Worm (Caenorhabditis elegans) whole organism, L4 larva: Measurements from ENCODE around the gene col-185.

ENCODE experiments used
- D1046.2 ChIP-seq: fragments of 200-800 bp; sonication (Bioruptor generic); IDR thresholded peaks from 2 replicates; pipeline ENCODE4 v1.3.6; 2022; ENCODE audit warnings: missing genetic modification characterization, missing compliant biosample characterization
- F10B5.3 ChIP-seq: sonication (generic microtip); optimal IDR thresholded peaks from 2 replicates; lab custom pipeline; 2016; ENCODE audit warnings: mild to moderate bottlenecking, missing genetic modification characterization, missing compliant biosample characterization
- F44E2.7 ChIP-seq: fragments of 200-800 bp; sonication (Bioruptor generic); IDR thresholded peaks from 2 replicates; pipeline ENCODE4 v2.1.2; 2022; ENCODE audit warnings: missing genetic modification characterization, missing compliant biosample characterization
- F49E8.2 ChIP-seq: sonication (generic microtip); optimal IDR thresholded peaks from 2 replicates; lab custom pipeline; 2016; ENCODE audit warnings: missing compliant biosample characterization, mild to moderate bottlenecking, missing genetic modification characterization, borderline replicate concordance
- Y105C5A.15 ChIP-seq: fragments of 200-800 bp; sonication (Bioruptor generic); IDR thresholded peaks from 2 replicates; pipeline ENCODE4 v1.3.6; 2022; ENCODE audit warnings: missing genetic modification characterization, missing compliant biosample characterization
- Y75B8A.6 ChIP-seq: fragments of 200-800 bp; sonication (Bioruptor generic); IDR thresholded peaks from 2 replicates; pipeline ENCODE4 v1.3.6; 2022; ENCODE audit warnings: missing genetic modification reagents, missing genetic modification characterization, missing compliant biosample characterization
- aha-1 ChIP-seq: fragments of 150-350 bp; peaks from one replicate; lab custom pipeline; 2014; ENCODE audit warnings: missing biosample characterization, missing genetic modification characterization
- arid-1 ChIP-seq: fragments of 200-800 bp; sonication (Bioruptor generic); conservative IDR thresholded peaks from 2 replicates; pipeline ENCODE4 v1.3.6; 2022; ENCODE audit warnings: missing genetic modification reagents, missing genetic modification characterization, missing compliant biosample characterization
- ceh-32 ChIP-seq: sonication (generic microtip); optimal IDR thresholded peaks from 2 replicates; lab custom pipeline; 2016; ENCODE audit warnings: mild to moderate bottlenecking, missing genetic modification characterization, missing compliant biosample characterization; ENCODE audit not compliant: poor library complexity
- ceh-62 ChIP-seq: sonication (generic microtip); optimal IDR thresholded peaks from 2 replicates; lab custom pipeline; 2017; ENCODE audit warnings: missing biosample characterization, missing genetic modification characterization
- cey-2 ChIP-seq: sonication (generic microtip); optimal IDR thresholded peaks from 3 replicates; lab custom pipeline; 2017; ENCODE audit warnings: missing genetic modification characterization, mild to moderate bottlenecking, missing compliant biosample characterization, antibody characterized with exemption, borderline replicate concordance; ENCODE audit not compliant: insufficient read depth
- ctbp-1 ChIP-seq: fragments of 200-800 bp; sonication (Bioruptor generic); IDR thresholded peaks from 2 replicates; pipeline ENCODE4 v1.3.6; 2022; ENCODE audit warnings: missing genetic modification reagents, missing genetic modification characterization, missing compliant biosample characterization
- daf-12 ChIP-seq: fragments of 150-350 bp; optimal IDR thresholded peaks from 2 replicates; lab custom pipeline; 2014; ENCODE audit warnings: missing biosample characterization, missing genetic modification reagents, missing genetic modification characterization
- daf-8 ChIP-seq: fragments of 200-800 bp; sonication (Bioruptor generic); IDR thresholded peaks from 2 replicates; pipeline ENCODE4 v1.3.6; 2022; ENCODE audit warnings: missing genetic modification characterization, missing compliant biosample characterization
- dmd-6 ChIP-seq: fragments of 200-800 bp; sonication (Bioruptor generic); IDR thresholded peaks from 2 replicates; pipeline ENCODE4 v1.3.6; 2022; ENCODE audit warnings: missing genetic modification reagents, missing genetic modification characterization, missing compliant biosample characterization
- dmd-8 ChIP-seq: fragments of 200-800 bp; sonication (Bioruptor generic); IDR thresholded peaks from 2 replicates; pipeline ENCODE4 v1.3.6; 2022; ENCODE audit warnings: missing genetic modification characterization, missing compliant biosample characterization
- egl-43 ChIP-seq: fragments of 200-800 bp; sonication (Bioruptor generic); IDR thresholded peaks from 2 replicates; pipeline ENCODE4 v1.3.6; 2022; ENCODE audit warnings: missing genetic modification reagents, missing genetic modification characterization, missing compliant biosample characterization
- gei-8 ChIP-seq: fragments of 200-800 bp; sonication (Bioruptor generic); optimal IDR thresholded peaks from 2 replicates; lab custom pipeline; 2018; ENCODE audit warnings: mild to moderate bottlenecking, missing genetic modification characterization, missing compliant biosample characterization
- hif-1 ChIP-seq, 2 experiments: sonication (generic microtip); optimal IDR thresholded peaks; 2 replicates each; lab custom pipeline; 2016 to 2017; ENCODE audit warnings: missing compliant biosample characterization in 2 of 2, missing genetic modification characterization in 2 of 2, missing genetic modification reagents in 2 of 2, missing genotype in 2 of 2, mild to moderate bottlenecking in 1 of 2
- hlh-11 ChIP-seq: fragments of 200-800 bp; sonication (Bioruptor generic); optimal IDR thresholded peaks from 2 replicates; lab custom pipeline; 2018; ENCODE audit warnings: mild to moderate bottlenecking, missing genetic modification characterization, missing compliant biosample characterization
- hlh-30 ChIP-seq: sonication (generic microtip); optimal IDR thresholded peaks from 2 replicates; lab custom pipeline; 2017; ENCODE audit warnings: antibody characterized with exemption, mild to moderate bottlenecking, missing genetic modification characterization, missing compliant biosample characterization; ENCODE audit not compliant: insufficient read depth
- hmg-1.1 ChIP-seq: fragments of 200-800 bp; sonication (Bioruptor generic); IDR thresholded peaks from 2 replicates; pipeline ENCODE4 v1.3.6; 2022; ENCODE audit warnings: missing genetic modification reagents, missing genetic modification characterization, missing compliant biosample characterization
- lin-1 ChIP-seq: fragments of 200-800 bp; sonication (Bioruptor generic); IDR thresholded peaks from 2 replicates; pipeline ENCODE4 v1.3.6; 2022; ENCODE audit warnings: missing genetic modification reagents, missing genetic modification characterization, missing compliant biosample characterization
- lin-15B ChIP-seq: fragments of 150-350 bp; sonication (generic microtip); optimal IDR thresholded peaks from 3 replicates; lab custom pipeline; 2014; ENCODE audit warnings: missing biosample characterization, missing genetic modification characterization
- lin-38 ChIP-seq: fragments of 200-800 bp; sonication (Bioruptor generic); IDR thresholded peaks from 2 replicates; pipeline ENCODE4 v1.3.6; 2022; ENCODE audit warnings: missing genetic modification reagents, missing genetic modification characterization, missing compliant biosample characterization
- lin-39 ChIP-seq: fragments of 150-350 bp; optimal IDR thresholded peaks from 2 replicates; lab custom pipeline; 2014; ENCODE audit warnings: missing biosample characterization, missing genetic modification reagents, missing genetic modification characterization
- mdl-1 ChIP-seq, 2 experiments: fragments of 150-350 bp in 1 of 2; sonication (generic microtip) in 1 of 2; optimal IDR thresholded peaks; 2 replicates each; lab custom pipeline; 2014 to 2017; ENCODE audit warnings: missing biosample characterization in 2 of 2, missing genetic modification characterization in 2 of 2
- mes-2 ChIP-seq: sonication (generic microtip); optimal IDR thresholded peaks from 2 replicates; lab custom pipeline; 2016; ENCODE audit warnings: missing genotype, mild to moderate bottlenecking, missing genetic modification characterization, missing compliant biosample characterization; ENCODE audit not compliant: poor library complexity, severe bottlenecking
- mxl-2 ChIP-seq: fragments of 200-800 bp; sonication (Bioruptor generic); conservative IDR thresholded peaks from 2 replicates; pipeline ENCODE4 v1.3.6; 2022; ENCODE audit warnings: missing genetic modification reagents, missing genetic modification characterization, missing compliant biosample characterization
- nhr-111 ChIP-seq: fragments of 200-800 bp; sonication (Bioruptor generic); optimal IDR thresholded peaks from 2 replicates; lab custom pipeline; 2018; ENCODE audit warnings: mild to moderate bottlenecking, missing genetic modification characterization, missing compliant biosample characterization
- nhr-25 ChIP-seq: sonication (generic microtip); optimal IDR thresholded peaks from 2 replicates; lab custom pipeline; 2017; ENCODE audit warnings: missing genetic modification characterization, mild to moderate bottlenecking, missing compliant biosample characterization, antibody characterized with exemption, moderate library complexity, borderline replicate concordance; ENCODE audit not compliant: insufficient read depth
- nhr-28 ChIP-seq: fragments of 150-350 bp; optimal IDR thresholded peaks from 2 replicates; lab custom pipeline; 2014; ENCODE audit warnings: missing biosample characterization, missing genetic modification characterization
- nhr-76 ChIP-seq: fragments of 150-350 bp; optimal IDR thresholded peaks from 2 replicates; lab custom pipeline; 2014; ENCODE audit warnings: missing biosample characterization, missing genetic modification characterization
- nhr-77 ChIP-seq: fragments of 150-350 bp; optimal IDR thresholded peaks from 2 replicates; lab custom pipeline; 2014; ENCODE audit warnings: missing biosample characterization, missing genetic modification characterization
- pha-4 ChIP-seq, 2 experiments: fragments of 150-350 bp in 1 of 2; fragments of 200-800 bp in 1 of 2; sonication (Bioruptor generic) in 1 of 2; IDR thresholded peaks in 1 of 2; optimal IDR thresholded peaks in 1 of 2; 2 replicates each; pipeline versions ENCODE4 v1.3.6 to Lab custom; 2014 to 2022; ENCODE audit warnings: missing genetic modification characterization in 2 of 2, missing genetic modification reagents in 2 of 2, missing biosample characterization in 1 of 2, missing compliant biosample characterization in 1 of 2
- rbr-2 ChIP-seq: sonication (generic microtip); optimal IDR thresholded peaks from 2 replicates; lab custom pipeline; 2016; ENCODE audit warnings: missing genotype, missing genetic modification characterization, missing compliant biosample characterization
- saeg-2 ChIP-seq: fragments of 200-800 bp; sonication (Bioruptor generic); IDR thresholded peaks from 2 replicates; pipeline ENCODE4 v1.3.6; 2022; ENCODE audit warnings: missing genetic modification reagents, missing genetic modification characterization, missing compliant biosample characterization
- set-16 ChIP-seq: fragments of 200-800 bp; sonication (Bioruptor generic); IDR thresholded peaks from 2 replicates; pipeline ENCODE4 v1.3.6; 2022; ENCODE audit warnings: missing genetic modification reagents, missing genetic modification characterization, missing compliant biosample characterization
- skn-1 ChIP-seq: fragments of 150-350 bp; optimal IDR thresholded peaks from 2 replicates; lab custom pipeline; 2014; ENCODE audit warnings: missing biosample characterization, missing genetic modification characterization
- snpc-4 ChIP-seq: fragments of 150-350 bp; optimal IDR thresholded peaks from 2 replicates; lab custom pipeline; 2014; ENCODE audit warnings: missing biosample characterization, missing genetic modification characterization
- spr-1 ChIP-seq: sonication (generic microtip); optimal IDR thresholded peaks from 2 replicates; lab custom pipeline; 2016; ENCODE audit warnings: mild to moderate bottlenecking, missing genetic modification characterization, missing compliant biosample characterization
- tag-97 ChIP-seq: fragments of 200-800 bp; sonication (Bioruptor generic); IDR thresholded peaks from 2 replicates; pipeline ENCODE4 v1.3.6; 2022; ENCODE audit warnings: missing genetic modification characterization, missing compliant biosample characterization
- tra-1 ChIP-seq: fragments of 200-800 bp; sonication (Bioruptor generic); IDR thresholded peaks from 2 replicates; pipeline ENCODE4 v1.3.6; 2022; ENCODE audit warnings: missing genetic modification reagents, missing genetic modification characterization, missing compliant biosample characterization
- unc-39 ChIP-seq: sonication (generic microtip); optimal IDR thresholded peaks from 2 replicates; lab custom pipeline; 2017; ENCODE audit warnings: missing biosample characterization, missing genetic modification characterization
- zag-1 ChIP-seq: fragments of 150-350 bp; optimal IDR thresholded peaks from 2 replicates; lab custom pipeline; 2014; ENCODE audit warnings: missing biosample characterization, missing genetic modification characterization
- zfp-2 ChIP-seq: sonication (generic microtip); optimal IDR thresholded peaks from 2 replicates; lab custom pipeline; 2016; ENCODE audit warnings: mild to moderate bottlenecking, missing genetic modification characterization, missing compliant biosample characterization

col-185 gene

DNA sequence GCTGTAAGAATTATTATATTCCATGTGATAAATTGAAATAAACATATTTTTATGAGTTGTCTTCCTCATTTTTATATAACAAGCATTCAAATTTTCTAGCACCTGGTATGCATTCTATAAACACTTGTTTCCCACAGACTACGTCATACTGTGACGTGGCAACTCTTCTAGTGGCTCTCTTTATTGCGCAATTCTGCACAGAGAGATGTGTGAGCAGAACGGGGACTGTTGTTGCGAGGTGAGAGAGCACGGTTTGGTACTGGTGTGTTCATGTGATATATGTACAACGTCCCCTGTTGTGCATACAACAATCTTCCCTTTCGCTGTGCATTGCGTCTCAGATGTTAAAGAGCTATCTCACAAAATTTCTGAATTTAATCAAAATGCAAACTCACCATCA lies 14.2 kb upstream of the col-185 start:
- TF ChIP-seq dmd-8 (GFP tag; lab: Robert Waterston, UW) (no peak), aha-1 (tag; lab: Kevin White, UChicago) (peak; percentile 67)

ce11 chrX:13518861-13519713 lies 8.2 kb upstream of the col-185 start, which contains the start of the genes cdk-4 and F18H3.1:
Gene cdk-4 (minus strand): TSS chrX:13518911.
Gene F18H3.1 (plus strand): TSS chrX:13519663.
- TF ChIP-seq Y75B8A.6 (GFP tag; lab: Robert Waterston, UW), result no peak
- TF ChIP-seq lin-1 (GFP tag; lab: Robert Waterston, UW), result no peak
- 0 out of 2 replicates have a peak, but pooled peaks have one; percentile 15 for TF ChIP-seq dmd-6 (GFP tag; lab: Robert Waterston, UW)
- peak; percentile 27 for TF ChIP-seq rbr-2
- TF ChIP-seq unc-39 (tag; lab: Kevin White, UChicago), result no peak
- TF ChIP-seq hif-1 (tag; optimal IDR thresholded peaks at IDR 0.05; lab: Kevin White, UChicago), result peak in 1 of 2 experiments; percentile 16
- peak; percentile 2 for TF ChIP-seq nhr-28 (tag; lab: Kevin White, UChicago)
- peak; percentile 62 for TF ChIP-seq lin-38 (GFP tag; lab: Robert Waterston, UW)
- no peak for TF ChIP-seq nhr-111 (GFP tag; lab: Kevin White, UChicago)
- 0 out of 2 replicates have a peak, but pooled peaks have one; percentile 31 for TF ChIP-seq dmd-8 (GFP tag; lab: Robert Waterston, UW)
- no peak for TF ChIP-seq snpc-4 (tag; lab: Kevin White, UChicago)
- TF ChIP-seq F10B5.3 (tag; lab: Kevin White, UChicago), result no peak
- TF ChIP-seq lin-15B (tag; lab: Kevin White, UChicago), result no peak
- TF ChIP-seq nhr-25, result no peak
- no peak for TF ChIP-seq F44E2.7 (GFP tag; lab: Robert Waterston, UW)
- no peak for TF ChIP-seq saeg-2 (GFP tag; lab: Robert Waterston, UW)
- TF ChIP-seq pha-4 (GFP tag; IDR thresholded peaks at IDR 0.05; lab: Robert Waterston, UW), result no peak
- no peak for TF ChIP-seq pha-4 (tag; optimal IDR thresholded peaks at IDR 0.05; lab: Kevin White, UChicago)
- peak; percentile 75 for TF ChIP-seq hlh-11 (tag; lab: Kevin White, UChicago)
- TF ChIP-seq zfp-2 (tag; lab: Kevin White, UChicago), result no peak
- TF ChIP-seq tag-97, result no peak
- TF ChIP-seq tra-1, result no peak
- TF ChIP-seq hlh-30 (tag; lab: Kevin White, UChicago), result peak; percentile 53
- no peak for TF ChIP-seq gei-8 (GFP tag; lab: Kevin White, UChicago)
- no peak for TF ChIP-seq F49E8.2 (tag; lab: Kevin White, UChicago)
- TF ChIP-seq spr-1, result no peak
- no peak for TF ChIP-seq skn-1 (tag; lab: Kevin White, UChicago)
- TF ChIP-seq set-16 (GFP tag; lab: Robert Waterston, UW), result peak; percentile 45; the same call in 1 of the 2 replicates
- TF ChIP-seq hmg-1.1 (GFP tag; lab: Robert Waterston, UW), result no peak; the same call in 1 of the 2 replicates
- no peak for TF ChIP-seq cey-2 (tag; lab: Kevin White, UChicago)
- no peak for TF ChIP-seq ceh-32 (tag; lab: Kevin White, UChicago)
- no peak for TF ChIP-seq nhr-76 (tag; lab: Kevin White, UChicago)
- TF ChIP-seq nhr-77 (tag; lab: Kevin White, UChicago), result no peak
- no peak for TF ChIP-seq ctbp-1
- TF ChIP-seq aha-1 (tag; lab: Kevin White, UChicago), result no peak
- peak; percentile 43 for TF ChIP-seq mes-2 (tag; lab: Kevin White, UChicago)
- no peak for TF ChIP-seq zag-1
- no peak for TF ChIP-seq D1046.2 (GFP tag; lab: Robert Waterston, UW)
- no peak for TF ChIP-seq ceh-62
- no peak for TF ChIP-seq Y105C5A.15 (GFP tag; lab: Robert Waterston, UW)
- 0 out of 2 replicates have a peak, but pooled peaks have one; percentile 10 for TF ChIP-seq arid-1 (GFP tag; lab: Robert Waterston, UW)
- TF ChIP-seq mxl-2 (GFP tag; lab: Robert Waterston, UW), result no peak
- no peak for TF ChIP-seq daf-12
- no peak for TF ChIP-seq egl-43 (GFP tag; lab: Robert Waterston, UW)
- peak in 1 of 2 experiments; percentile 13 for TF ChIP-seq mdl-1 (tag; optimal IDR thresholded peaks at IDR 0.05; lab: Kevin White, UChicago)
- TF ChIP-seq lin-39, result no peak
- TF ChIP-seq daf-8 (GFP tag; lab: Robert Waterston, UW), result no peak
